Fruit fly (Drosophila melanogaster): ENCODE results near the gene hzg.
A peak's percentile ranks its signal among the peaks of the same experiment; 100 is the strongest.

dm6 chr3L:16054095-16054494, 49.6 kb upstream of the hzg start:
- TF ChIP-seq Hr4 (GFP tag; optimal IDR thresholded peaks at IDR 0.05) (peak; percentile 58), esn (GFP tag; optimal IDR thresholded peaks at IDR 0.05) (peak; percentile 44), Eip75B (GFP tag; optimal IDR thresholded peaks at IDR 0.05) (no peak), Hr39 (GFP tag; optimal IDR thresholded peaks at IDR 0.05) (peak; percentile 16), CG16779 (tag; optimal IDR thresholded peaks at IDR 0.05) (no peak), CG7368 (GFP tag; optimal IDR thresholded peaks at IDR 0.05) (no peak), net (GFP tag; optimal IDR thresholded peaks at IDR 0.05) (peak; percentile 49), spab (GFP tag; optimal IDR thresholded peaks at IDR 0.05) (no peak)

All from whole organism, prepupa.